Fruit fly (Drosophila melanogaster): ENCODE results near the gene CG31140.

The CG31140 gene

DNA sequence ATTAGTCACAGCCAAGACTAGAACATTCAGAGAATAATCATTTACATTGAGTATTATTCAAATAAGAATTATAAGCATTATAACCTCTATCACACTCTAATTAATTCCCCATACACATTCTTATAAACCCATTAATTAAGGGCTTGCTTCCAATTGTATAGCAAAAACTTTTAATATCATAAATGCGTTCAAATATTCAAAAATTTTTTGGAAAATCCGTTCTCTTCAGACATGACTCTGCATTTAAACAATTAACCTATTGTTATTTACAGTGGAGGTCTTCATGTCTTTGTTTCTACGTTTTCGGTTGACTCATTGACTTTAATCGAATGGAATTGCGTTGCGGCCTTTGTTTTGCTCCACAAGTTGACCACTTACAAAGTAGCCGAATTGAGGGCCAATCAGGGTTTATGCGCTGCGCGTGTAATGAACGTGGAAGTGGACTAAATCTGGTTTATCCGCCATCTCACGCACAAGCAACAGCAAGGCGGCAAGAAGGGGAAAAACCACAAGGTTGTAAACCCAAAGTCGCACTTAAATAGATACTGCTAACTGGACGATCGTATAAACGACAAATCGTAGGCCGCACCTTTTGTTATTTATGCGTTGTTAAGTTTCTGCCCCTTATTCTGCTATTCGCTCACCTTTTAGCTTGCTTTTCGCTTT, 42.0 kb upstream of the CG31140 start (continued):
- TF ChIP-seq Eip78C (GFP tag): peak; percentile 78
- TF ChIP-seq Sox15 (GFP tag; optimal IDR thresholded peaks at IDR 0.05): peak; percentile 41
- TF ChIP-seq vri (GFP tag; optimal IDR thresholded peaks at IDR 0.05): peak; percentile 4
- peak; percentile 14 for TF ChIP-seq CG10631 (GFP tag; optimal IDR thresholded peaks at IDR 0.05)
- peak; percentile 45 for TF ChIP-seq CG34406 (GFP tag; optimal IDR thresholded peaks at IDR 0.05)
- TF ChIP-seq net (GFP tag; optimal IDR thresholded peaks at IDR 0.05): peak; percentile 11
- TF ChIP-seq lz (GFP tag; optimal IDR thresholded peaks at IDR 0.05): peak; percentile 64
- no peak for TF ChIP-seq Blimp-1 (GFP tag; optimal IDR thresholded peaks at IDR 0.05)
- no peak for TF ChIP-seq CG4318 (GFP tag; optimal IDR thresholded peaks at IDR 0.05)

DNA sequence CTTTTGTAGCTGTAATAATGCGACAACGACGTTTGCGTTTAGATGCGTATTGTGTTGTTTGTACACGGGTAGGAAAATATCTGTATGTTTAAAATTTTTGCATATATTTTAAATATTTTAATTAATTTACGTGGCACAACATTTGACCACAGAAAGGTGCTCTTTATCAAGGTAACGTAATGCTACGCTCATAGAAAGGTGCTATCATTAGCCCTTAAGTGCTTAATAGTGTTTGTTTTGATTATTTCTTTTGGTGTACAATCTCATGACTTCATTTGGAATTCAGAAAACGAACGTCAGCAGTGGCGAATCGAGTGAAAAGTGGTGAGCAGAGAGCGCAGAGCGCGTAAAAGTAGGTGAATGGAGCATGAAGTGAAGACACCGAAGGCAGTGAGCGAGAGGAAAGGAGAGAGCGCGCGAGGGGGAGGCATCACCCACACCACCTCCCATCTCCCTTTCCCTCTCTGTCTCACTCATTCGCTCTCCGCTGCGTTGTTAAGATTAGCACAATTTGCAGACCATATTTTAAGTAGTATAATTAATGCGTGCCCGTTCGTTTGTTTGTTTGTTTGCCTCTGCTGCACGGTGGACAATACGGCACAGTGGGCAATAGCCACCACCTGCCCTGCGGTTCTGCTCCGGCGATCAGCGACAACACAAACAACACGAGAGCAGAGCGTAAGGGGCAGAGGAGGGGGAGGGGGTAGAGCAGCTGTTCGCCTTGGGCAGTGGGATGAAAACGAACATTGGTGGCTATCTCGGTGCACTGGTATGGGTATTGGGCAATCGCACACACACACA, 41.1 kb upstream of the CG31140 start:
- no peak for TF ChIP-seq cyc (GFP tag; optimal IDR thresholded peaks at IDR 0.05)
- no peak for TF ChIP-seq CG8319 (GFP tag; optimal IDR thresholded peaks at IDR 0.05)
- TF ChIP-seq dsx (GFP tag; optimal IDR thresholded peaks at IDR 0.05; ENCODE audit: poor library complexity, severe bottlenecking): no peak
- peak; percentile 81 for TF ChIP-seq eg (GFP tag; IDR thresholded peaks at IDR 0.05)
- TF ChIP-seq Hr39 (GFP tag; optimal IDR thresholded peaks at IDR 0.05): no peak
- no peak for TF ChIP-seq salr (GFP tag; optimal IDR thresholded peaks at IDR 0.05)
- TF ChIP-seq vri (GFP tag; optimal IDR thresholded peaks at IDR 0.05): peak; percentile 16
- TF ChIP-seq Eip93F (GFP tag; optimal IDR thresholded peaks at IDR 0.05): no peak
- TF ChIP-seq CG11294 (GFP tag; IDR thresholded peaks at IDR 0.05): 0 out of 2 replicates have a peak, but pooled peaks have one; percentile 60
- peak; percentile 26 for TF ChIP-seq CG6792 (GFP tag; optimal IDR thresholded peaks at IDR 0.05)
- peak; percentile 31 for TF ChIP-seq pdm3 (GFP tag; optimal IDR thresholded peaks at IDR 0.05)
- no peak for TF ChIP-seq ss (GFP tag; optimal IDR thresholded peaks at IDR 0.05)
- TF ChIP-seq Ets21C (GFP tag; optimal IDR thresholded peaks at IDR 0.05): no peak
- TF ChIP-seq topi (GFP tag; optimal IDR thresholded peaks at IDR 0.05): no peak
- TF ChIP-seq CG6163 (GFP tag; IDR thresholded peaks at IDR 0.05): peak; percentile 60; the same call in 2 of the 3 replicates
- no peak for TF ChIP-seq Blimp-1 (GFP tag; optimal IDR thresholded peaks at IDR 0.05)
- peak; percentile 68 for TF ChIP-seq OdsH (GFP tag; optimal IDR thresholded peaks at IDR 0.05)
- TF ChIP-seq Eip75B (GFP tag; optimal IDR thresholded peaks at IDR 0.05): no peak
- TF ChIP-seq dac (GFP tag; optimal IDR thresholded peaks at IDR 0.05): peak; percentile 41
- TF ChIP-seq spab (GFP tag; optimal IDR thresholded peaks at IDR 0.05): no peak
- peak; percentile 69 for TF ChIP-seq Hr4 (GFP tag; optimal IDR thresholded peaks at IDR 0.05)
- no peak for TF ChIP-seq Sox15 (GFP tag; optimal IDR thresholded peaks at IDR 0.05)
- no peak for TF ChIP-seq Lpt (GFP tag; optimal IDR thresholded peaks at IDR 0.05)
- TF ChIP-seq Sox102F (GFP tag; optimal IDR thresholded peaks at IDR 0.05): no peak
- peak; percentile 76 for TF ChIP-seq CG32006 (GFP tag; optimal IDR thresholded peaks at IDR 0.05)
- peak; percentile 38 for TF ChIP-seq CG10631 (GFP tag; optimal IDR thresholded peaks at IDR 0.05)
- TF ChIP-seq Eip78C (GFP tag): peak; percentile 92
- TF ChIP-seq Smox (GFP tag; optimal IDR thresholded peaks at IDR 0.05): no peak
- peak; percentile 61 for TF ChIP-seq achi (GFP tag; optimal IDR thresholded peaks at IDR 0.05)
- peak; percentile 12 for TF ChIP-seq CG34406 (GFP tag; optimal IDR thresholded peaks at IDR 0.05)
- TF ChIP-seq Sox14 (GFP tag; optimal IDR thresholded peaks at IDR 0.05): no peak
- TF ChIP-seq CG9139 (GFP tag; optimal IDR thresholded peaks at IDR 0.05): no peak
- TF ChIP-seq CG16779 (tag; optimal IDR thresholded peaks at IDR 0.05): no peak
- no peak for TF ChIP-seq CG31627 (GFP tag; optimal IDR thresholded peaks at IDR 0.05)
- TF ChIP-seq CG1621 (tag; optimal IDR thresholded peaks at IDR 0.05): no peak
- TF ChIP-seq Hr38 (GFP tag; optimal IDR thresholded peaks at IDR 0.05): no peak
- TF ChIP-seq esn (GFP tag; optimal IDR thresholded peaks at IDR 0.05): no peak
- TF ChIP-seq CG6276 (GFP tag; optimal IDR thresholded peaks at IDR 0.05): no peak
- TF ChIP-seq CG3032 (tag; optimal IDR thresholded peaks at IDR 0.05): peak; percentile 47
- TF ChIP-seq fkh (GFP tag; optimal IDR thresholded peaks at IDR 0.05): peak; percentile 92
- TF ChIP-seq svp (GFP tag): peak; percentile 73
- TF ChIP-seq CG7368 (GFP tag; optimal IDR thresholded peaks at IDR 0.05): peak; percentile 47
- TF ChIP-seq CG8632 (GFP tag; optimal IDR thresholded peaks at IDR 0.05): peak; percentile 30
- TF ChIP-seq CG8119 (GFP tag; IDR thresholded peaks at IDR 0.05): peak; percentile 67
